Fruit fly (Drosophila melanogaster): ENCODE results near the gene obst-E.

- no peak for TF ChIP-seq Hr96 (GFP tag; optimal IDR thresholded peaks at IDR 0.05)
- TF ChIP-seq Clk (GFP tag; optimal IDR thresholded peaks at IDR 0.05) = no peak
- TF ChIP-seq CG14711 (tag; optimal IDR thresholded peaks at IDR 0.05) = no peak
- no peak for TF ChIP-seq CG5204 (GFP tag; optimal IDR thresholded peaks at IDR 0.05)
- TF ChIP-seq CG11617 (GFP tag; optimal IDR thresholded peaks at IDR 0.05) = no peak
- TF ChIP-seq tj (GFP tag; optimal IDR thresholded peaks at IDR 0.05) = no peak
- TF ChIP-seq Crg-1 (GFP tag; optimal IDR thresholded peaks at IDR 0.05) = no peak
- TF ChIP-seq CG7101 (tag; optimal IDR thresholded peaks at IDR 0.05) = no peak
- TF ChIP-seq toe (GFP tag; optimal IDR thresholded peaks at IDR 0.05) = no peak
- TF ChIP-seq ovo (GFP tag; optimal IDR thresholded peaks at IDR 0.05) = no peak
- TF ChIP-seq CG1620 (GFP tag; optimal IDR thresholded peaks at IDR 0.05) = no peak
- no peak for TF ChIP-seq bab1 (GFP tag; optimal IDR thresholded peaks at IDR 0.05)
- TF ChIP-seq kay (GFP tag; ENCODE audit: borderline replicate concordance) = no peak
- no peak for TF ChIP-seq CG7045 (GFP tag; optimal IDR thresholded peaks at IDR 0.05)
Observed at dm6 chr2L:5811274-5811673, 45.3 kb upstream of the obst-E start, which contains the start of gene CG43307.

Data from whole organism, adult.